Fruit fly (Drosophila melanogaster): ENCODE measurements around the gene CG33170.

The CG33170 gene

dm6 chr3L:22865061-22865418 is 640 bp downstream of the CG33170 start (continued):
- TF ChIP-seq pan (optimal IDR thresholded peaks at IDR 0.05) (no peak), pan (GFP tag; optimal IDR thresholded peaks at IDR 0.05 in 1 of 2, IDR thresholded peaks at IDR 0.05 in 1 of 2) (peak in 1 of 2 experiments; percentile 77), zen (tag; optimal IDR thresholded peaks at IDR 0.05) (peak; percentile 3), psq (GFP tag; optimal IDR thresholded peaks at IDR 0.05) (peak; percentile 11), gcm2 (GFP tag; optimal IDR thresholded peaks at IDR 0.05) (no peak), shn (GFP tag; optimal IDR thresholded peaks at IDR 0.05) (no peak), CG9437 (GFP tag; optimal IDR thresholded peaks at IDR 0.05) (peak; percentile 65), her (GFP tag; optimal IDR thresholded peaks at IDR 0.05) (no peak), CG3838 (GFP tag; optimal IDR thresholded peaks at IDR 0.05) (peak; percentile 7), CG4360 (GFP tag; IDR thresholded peaks at IDR 0.05) (no peak), CG16815 (GFP tag; optimal IDR thresholded peaks at IDR 0.05) (peak; percentile 40), CG1024 (GFP tag; IDR thresholded peaks at IDR 0.05) (no peak), Oaz (GFP tag; IDR thresholded peaks at IDR 0.05) (peak; percentile 67), vvl (GFP tag; IDR thresholded peaks at IDR 0.05) (peak; percentile 76), CG6689 (GFP tag; IDR thresholded peaks at IDR 0.05) (peak; percentile 69; the same call in 1 of the 2 replicates), CG13775 (GFP tag; optimal IDR thresholded peaks at IDR 0.05) (peak; percentile 38), CG17568 (GFP tag; optimal IDR thresholded peaks at IDR 0.05) (peak; percentile 61), exex (tag; optimal IDR thresholded peaks at IDR 0.05) (no peak), CG10543 (GFP tag; optimal IDR thresholded peaks at IDR 0.05) (peak; percentile 39), oc (tag; optimal IDR thresholded peaks at IDR 0.05) (peak; percentile 71), Eip74EF (GFP tag; optimal IDR thresholded peaks at IDR 0.05) (peak in 1 of 2 experiments; percentile 71), br (optimal IDR thresholded peaks at IDR 0.05) (no peak), CG8478 (optimal IDR thresholded peaks at IDR 0.05) (no peak), bowl (GFP tag; IDR thresholded peaks at IDR 0.05) (no peak), maf-S (GFP tag; optimal IDR thresholded peaks at IDR 0.05) (no peak), org-1 (GFP tag; optimal IDR thresholded peaks at IDR 0.05) (peak; percentile 68), CG11456 (GFP tag; IDR thresholded peaks at IDR 0.05) (no peak), HLHmδ (GFP tag; optimal IDR thresholded peaks at IDR 0.05) (no peak), fd3F (GFP tag; optimal IDR thresholded peaks at IDR 0.05) (peak; percentile 67), ham (GFP tag; IDR thresholded peaks at IDR 0.05) (no peak), sr (GFP tag; IDR thresholded peaks at IDR 0.05) (no peak), toy (GFP tag; IDR thresholded peaks at IDR 0.05) (no peak), z (GFP tag; IDR thresholded peaks at IDR 0.05) (no peak), CG9215 (GFP tag; IDR thresholded peaks at IDR 0.05) (peak; percentile 42; the same call in 1 of the 2 replicates), NfI (GFP tag; optimal IDR thresholded peaks at IDR 0.05) (peak; percentile 68), CG4820 (GFP tag; optimal IDR thresholded peaks at IDR 0.05) (peak; percentile 50), wdn (GFP tag; IDR thresholded peaks at IDR 0.05) (peak; percentile 44), CG8924 (tag; optimal IDR thresholded peaks at IDR 0.05) (peak; percentile 78), crol (GFP tag; IDR thresholded peaks at IDR 0.05) (no peak), CG11723 (GFP tag; optimal IDR thresholded peaks at IDR 0.05) (peak; percentile 45), CG3163 (GFP tag; optimal IDR thresholded peaks at IDR 0.05) (no peak), CG10147 (GFP tag; optimal IDR thresholded peaks at IDR 0.05) (peak; percentile 62), CG1529 (GFP tag; optimal IDR thresholded peaks at IDR 0.05) (peak; percentile 27), luna (GFP tag; optimal IDR thresholded peaks at IDR 0.05) (no peak), CG12219 (GFP tag; optimal IDR thresholded peaks at IDR 0.05) (peak; percentile 16), CG10431 (GFP tag; optimal IDR thresholded peaks at IDR 0.05) (no peak), gsb (GFP tag; IDR thresholded peaks at IDR 0.05) (no peak), gfzf (GFP tag; optimal IDR thresholded peaks at IDR 0.05) (no peak), sens-2 (GFP tag; IDR thresholded peaks at IDR 0.05) (no peak), Hey (tag; optimal IDR thresholded peaks at IDR 0.05) (no peak), pum (GFP tag; optimal IDR thresholded peaks at IDR 0.05) (no peak), lilli (GFP tag; optimal IDR thresholded peaks at IDR 0.05) (peak; percentile 71), fru (optimal IDR thresholded peaks at IDR 0.05) (no peak), CG33213 (GFP tag; optimal IDR thresholded peaks at IDR 0.05) (no peak)

All from whole organism, embryonic.